Worm (Caenorhabditis elegans): ENCODE results near the gene F25D1.8.

The F25D1.8 gene

DNA sequence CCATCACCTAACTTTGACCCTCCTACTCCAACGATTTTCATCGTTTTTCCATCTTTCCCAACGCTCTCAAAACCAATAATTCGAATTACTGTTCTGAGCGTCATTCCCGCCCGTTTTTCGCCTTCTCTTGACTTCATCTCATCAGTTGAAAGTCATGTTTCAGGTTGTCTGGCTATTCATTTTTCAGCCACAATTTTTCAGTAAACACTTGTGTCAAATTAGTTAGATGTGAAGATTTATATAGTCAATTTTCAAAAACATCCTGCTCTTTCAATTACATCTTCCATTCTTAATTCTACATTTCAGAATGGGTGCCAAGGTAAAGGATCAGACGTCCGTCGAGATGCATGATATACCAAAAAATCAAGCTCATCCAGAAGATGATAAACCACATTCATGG, 33.4 kb downstream of the F25D1.8 start, which contains the start of gene del-6:
Gene del-6, plus strand, starts transcription at position 301 of the 400 bp plus-strand sequence.
- no peak for TF ChIP-seq unc-62 (GFP tag; optimal IDR thresholded peaks at IDR 0.05)

- no peak for TF ChIP-seq unc-62 (GFP tag; optimal IDR thresholded peaks at IDR 0.05)
These were observed 35.0 kb downstream of the F25D1.8 start for ce11 chrV:10574197-10574596.

- TF ChIP-seq unc-62 (GFP tag; optimal IDR thresholded peaks at IDR 0.05) = no peak
These were observed 37.1 kb downstream of the F25D1.8 start, which contains the start of gene vps-54 for ce11 chrV:10576319-10576718. Gene vps-54, minus strand, starts transcription at chrV:10576419.

ce11 chrV:10578226-10578625, 39.0 kb downstream of the F25D1.8 start, which contains the start of gene mics-1:
Gene mics-1, minus strand, starts transcription at chrV:10578326.
- TF ChIP-seq unc-62 (GFP tag; optimal IDR thresholded peaks at IDR 0.05) = no peak

- no peak for TF ChIP-seq unc-62 (GFP tag; optimal IDR thresholded peaks at IDR 0.05)
These were observed 39.7 kb downstream of the F25D1.8 start, which contains the start of the genes erh-1 and lpd-9 for ce11 chrV:10578938-10579337. Gene erh-1, minus strand, starts transcription at chrV:10579141. Gene lpd-9, plus strand, starts transcription at chrV:10579305.

ce11 chrV:10580638-10581037, 41.4 kb downstream of the F25D1.8 start:
- no peak for TF ChIP-seq unc-62 (GFP tag; optimal IDR thresholded peaks at IDR 0.05)

- TF ChIP-seq unc-62 (GFP tag; optimal IDR thresholded peaks at IDR 0.05) = no peak
These were observed 42.7 kb downstream of the F25D1.8 start, which contains the start of gene T21C9.6 for ce11 chrV:10581837-10582300. Gene T21C9.6, plus strand, starts transcription at chrV:10581887.

- no peak for TF ChIP-seq unc-62 (GFP tag; optimal IDR thresholded peaks at IDR 0.05)
These were observed 49.5 kb downstream of the F25D1.8 start, which contains the start of gene srg-32 for ce11 chrV:10588694-10589093. Gene srg-32, minus strand, starts transcription at chrV:10588794.
